Fruit fly (Drosophila melanogaster) whole organism, embryonic: ENCODE results near the gene CG12171.

Source experiments
- Atf-2 ChIP-seq: fragments of 200-800 bp; sonication (Bioruptor generic); optimal IDR thresholded peaks from 2 replicates; lab custom pipeline; 2016; ENCODE audit warnings: missing biosample characterization, missing genetic modification characterization
- Awh ChIP-seq: fragments of 200-800 bp; sonication (Bioruptor generic); IDR thresholded peaks from 2 replicates; pipeline ENCODE4, ENCODE4 v1.3.6; 2022; ENCODE audit warnings: missing biosample characterization, missing genetic modification characterization
- Bdp1 ChIP-seq: fragments of 200-800 bp; sonication (Bioruptor generic); optimal IDR thresholded peaks from 3 replicates; lab custom pipeline; 2016; ENCODE audit warnings: missing biosample characterization, missing genetic modification characterization
- CG10209 ChIP-seq: fragments of 200-800 bp; sonication (Bioruptor generic); optimal IDR thresholded peaks from 3 replicates; lab custom pipeline; 2017; ENCODE audit warnings: missing biosample characterization, mild to moderate bottlenecking, missing genetic modification characterization, missing genetic modification reagents
- CG10462 ChIP-seq: fragments of 200-800 bp; sonication (Bioruptor generic); optimal IDR thresholded peaks from 2 replicates; lab custom pipeline; 2016; ENCODE audit warnings: missing biosample characterization, missing genetic modification characterization
- CG11696 ChIP-seq: fragments of 200-800 bp; sonication (Bioruptor generic); IDR thresholded peaks from 2 replicates; pipeline ENCODE4 v1.3.6; 2022; ENCODE audit warnings: missing biosample characterization, missing genetic modification characterization
- CG12104 ChIP-seq: fragments of 200-800 bp; sonication (Bioruptor generic); optimal IDR thresholded peaks from 3 replicates; lab custom pipeline; 2016; ENCODE audit warnings: missing biosample characterization, missing genetic modification characterization
- CG12391 ChIP-seq: fragments of 200-800 bp; sonication (Bioruptor generic); optimal IDR thresholded peaks from 3 replicates; lab custom pipeline; 2018; ENCODE audit warnings: missing biosample characterization, mild to moderate bottlenecking, missing genetic modification characterization, moderate library complexity
- CG12769 ChIP-seq: fragments of 200-800 bp; sonication (Bioruptor generic); optimal IDR thresholded peaks from 2 replicates; lab custom pipeline; 2019; ENCODE audit warnings: missing biosample characterization, mild to moderate bottlenecking, missing genetic modification characterization, moderate library complexity
- CG13296 ChIP-seq: fragments of 200-800 bp; sonication (Bioruptor generic); optimal IDR thresholded peaks from 3 replicates; lab custom pipeline; 2018; ENCODE audit warnings: missing biosample characterization, mild to moderate bottlenecking, missing genetic modification characterization
- CG13424 ChIP-seq: fragments of 200-800 bp; sonication (Bioruptor generic); optimal IDR thresholded peaks from 2 replicates; lab custom pipeline; 2019; ENCODE audit warnings: missing biosample characterization, mild to moderate bottlenecking, missing genetic modification characterization, moderate library complexity
- CG14860 ChIP-seq: fragments of 200-800 bp; sonication (Bioruptor generic); IDR thresholded peaks from 3 replicates; pipeline ENCODE4 v1.3.6; 2022; ENCODE audit warnings: missing biosample characterization, missing genetic modification characterization; ENCODE audit not compliant: partially characterized antibody
- CG16813 ChIP-seq: fragments of 200-800 bp; sonication (Bioruptor generic); IDR thresholded peaks from 3 replicates; pipeline ENCODE4 v1.3.6; 2022; ENCODE audit warnings: missing biosample characterization, missing genetic modification characterization; ENCODE audit not compliant: partially characterized antibody
- CG1792 ChIP-seq: fragments of 200-800 bp; sonication (Bioruptor generic); optimal IDR thresholded peaks from 2 replicates; lab custom pipeline; 2016; ENCODE audit warnings: missing biosample characterization, missing genetic modification characterization
- CG1832 ChIP-seq: fragments of 200-800 bp; sonication (Bioruptor generic); optimal IDR thresholded peaks from 2 replicates; lab custom pipeline; 2017; ENCODE audit warnings: missing biosample characterization, mild to moderate bottlenecking, missing genetic modification characterization, inconsistent platforms
- CG2875 ChIP-seq: fragments of 200-800 bp; sonication (Bioruptor generic); optimal IDR thresholded peaks from 2 replicates; lab custom pipeline; 2017; ENCODE audit warnings: missing biosample characterization, mild to moderate bottlenecking, missing genetic modification characterization, missing genetic modification reagents
- CG2889 ChIP-seq: fragments of 200-800 bp; sonication (Bioruptor generic); IDR thresholded peaks from 3 replicates; pipeline ENCODE4 v1.3.6; 2022; ENCODE audit warnings: missing biosample characterization, missing genetic modification characterization
- CG33213 ChIP-seq: fragments of 200-800 bp; sonication (Bioruptor generic); optimal IDR thresholded peaks from 3 replicates; lab custom pipeline; 2016; ENCODE audit warnings: missing biosample characterization, missing genetic modification characterization
- CG3847 ChIP-seq: fragments of 200-800 bp; sonication (Bioruptor generic); IDR thresholded peaks from 2 replicates; pipeline ENCODE4 v1.3.6; 2022; ENCODE audit warnings: missing biosample characterization, missing genetic modification characterization
- CG4707 ChIP-seq: fragments of 200-800 bp; sonication (Bioruptor generic); optimal IDR thresholded peaks from 2 replicates; lab custom pipeline; 2018; ENCODE audit warnings: missing biosample characterization, mild to moderate bottlenecking, missing genetic modification characterization, moderate library complexity
- CG4730 ChIP-seq: fragments of 200-800 bp; sonication (Bioruptor generic); IDR thresholded peaks from 2 replicates; pipeline ENCODE4 v1.3.6; 2022; ENCODE audit warnings: missing biosample characterization, missing genetic modification characterization
- CG6689 ChIP-seq: fragments of 200-800 bp; sonication (Bioruptor generic); IDR thresholded peaks from 2 replicates; pipeline ENCODE4 v1.3.6; 2022; ENCODE audit warnings: missing biosample characterization, missing genetic modification characterization
- CG8359 ChIP-seq: fragments of 200-800 bp; sonication (Bioruptor generic); optimal IDR thresholded peaks from 2 replicates; lab custom pipeline; 2017; ENCODE audit warnings: missing biosample characterization, mild to moderate bottlenecking, missing genetic modification characterization, borderline replicate concordance
- CG8924 ChIP-seq: fragments of 200-800 bp; optimal IDR thresholded peaks from 3 replicates; lab custom pipeline; 2019; ENCODE audit warnings: missing biosample characterization, mild to moderate bottlenecking, missing genetic modification characterization, moderate library complexity
- CG9876 ChIP-seq: fragments of 200-800 bp; sonication (Bioruptor generic); optimal IDR thresholded peaks from 2 replicates; lab custom pipeline; 2016; ENCODE audit warnings: missing biosample characterization, missing genetic modification characterization
- D19A ChIP-seq: fragments of 200-800 bp; optimal IDR thresholded peaks from 3 replicates; lab custom pipeline; 2019; ENCODE audit warnings: missing biosample characterization, mild to moderate bottlenecking, missing genetic modification characterization, moderate library complexity
- D19B ChIP-seq: fragments of 200-800 bp; sonication (Bioruptor generic); optimal IDR thresholded peaks from 2 replicates; lab custom pipeline; 2017; ENCODE audit warnings: missing biosample characterization, mild to moderate bottlenecking, missing genetic modification characterization
- Dip2 ChIP-seq: fragments of 200-800 bp; sonication (Bioruptor generic); IDR thresholded peaks from 2 replicates; pipeline ENCODE4 v1.3.6; 2022; ENCODE audit warnings: missing biosample characterization, missing genetic modification characterization
- Doc2 ChIP-seq: fragments of 200-800 bp; sonication (Bioruptor generic); IDR thresholded peaks from 2 replicates; pipeline ENCODE4 v1.3.6; 2022; ENCODE audit warnings: missing biosample characterization, missing genetic modification characterization
- Ets65A ChIP-seq: fragments of 200-800 bp; sonication (Bioruptor generic); peaks from one replicate; lab custom pipeline; 2016; ENCODE audit warnings: missing biosample characterization, missing genetic modification characterization
- H15 ChIP-seq: fragments of 200-800 bp; sonication (Bioruptor generic); IDR thresholded peaks from 3 replicates; pipeline ENCODE4 v1.3.6; 2022; ENCODE audit warnings: missing biosample characterization, missing genetic modification characterization
- HLH4C ChIP-seq: fragments of 200-800 bp; sonication (Bioruptor generic); IDR thresholded peaks from 3 replicates; pipeline ENCODE4 v1.3.6; 2022; ENCODE audit warnings: missing biosample characterization, missing genetic modification characterization; ENCODE audit not compliant: partially characterized antibody
- NFAT ChIP-seq: fragments of 200-800 bp; sonication (Bioruptor generic); IDR thresholded peaks from 2 replicates; pipeline ENCODE4 v1.3.6; 2022; ENCODE audit warnings: missing biosample characterization, missing genetic modification characterization
- Rx ChIP-seq: fragments of 200-800 bp; sonication (Bioruptor generic); IDR thresholded peaks from 2 replicates; pipeline ENCODE4 v1.3.6; 2022; ENCODE audit warnings: missing biosample characterization, missing genetic modification characterization
- Trl ChIP-seq, 3 experiments: fragments of >200 bp in 2 of 3; fragments of 200-800 bp in 1 of 3; sonication (Bioruptor generic) in 1 of 3; optimal IDR thresholded peaks; 2 replicates in 1 of 3; 3 replicates in 2 of 3; lab custom pipeline; 2016 to 2017; ENCODE audit warnings: missing biosample characterization in 1 of 3, missing genetic modification characterization in 1 of 3
- ab ChIP-seq: fragments of 200-800 bp; sonication (Bioruptor generic); optimal IDR thresholded peaks from 2 replicates; lab custom pipeline; 2016; ENCODE audit warnings: missing biosample characterization, missing genetic modification characterization
- abd-A ChIP-seq: fragments of 200-800 bp; sonication (Bioruptor generic); optimal IDR thresholded peaks from 3 replicates; lab custom pipeline; 2019; ENCODE audit warnings: missing biosample characterization, mild to moderate bottlenecking, missing genetic modification characterization, moderate library complexity
- br ChIP-seq: fragments of >200 bp; optimal IDR thresholded peaks from 2 replicates; lab custom pipeline; 2017
- crol ChIP-seq: fragments of 200-800 bp; sonication (Bioruptor generic); IDR thresholded peaks from 2 replicates; pipeline ENCODE4 v1.3.6; 2022; ENCODE audit warnings: missing biosample characterization, missing genetic modification characterization
- ewg ChIP-seq: fragments of 200-800 bp; sonication (Bioruptor generic); optimal IDR thresholded peaks from 3 replicates; lab custom pipeline; 2017; ENCODE audit warnings: mild to moderate bottlenecking, missing biosample characterization, missing genetic modification reagents, missing genetic modification characterization
- gfzf ChIP-seq: fragments of 200-800 bp; sonication (Bioruptor generic); optimal IDR thresholded peaks from 2 replicates; lab custom pipeline; 2016; ENCODE audit warnings: missing biosample characterization, mild to moderate bottlenecking, missing genetic modification characterization, moderate library complexity
- ken ChIP-seq: fragments of 200-800 bp; sonication (Bioruptor generic); IDR thresholded peaks from 3 replicates; pipeline ENCODE4 v1.3.6; 2022; ENCODE audit warnings: missing biosample characterization, missing genetic modification characterization
- lilli ChIP-seq: fragments of 200-800 bp; sonication (Bioruptor generic); optimal IDR thresholded peaks from 3 replicates; lab custom pipeline; 2016; ENCODE audit warnings: missing biosample characterization, missing genetic modification characterization
- oc ChIP-seq: fragments of 200-800 bp; sonication (Bioruptor generic); optimal IDR thresholded peaks from 2 replicates; lab custom pipeline; 2018; ENCODE audit warnings: missing biosample characterization, mild to moderate bottlenecking, missing genetic modification characterization, moderate library complexity
- peb ChIP-seq: fragments of 200-800 bp; sonication (Bioruptor generic); IDR thresholded peaks from 2 replicates; pipeline ENCODE4 v1.3.6; 2022; ENCODE audit warnings: missing biosample characterization, missing genetic modification characterization
- psq ChIP-seq: fragments of 200-800 bp; sonication (Bioruptor generic); optimal IDR thresholded peaks from 2 replicates; lab custom pipeline; 2017; ENCODE audit warnings: missing biosample characterization, missing genetic modification characterization
- ro ChIP-seq: fragments of 200-800 bp; sonication (Bioruptor generic); IDR thresholded peaks from 2 replicates; pipeline ENCODE4 v1.3.6; 2022; ENCODE audit warnings: missing biosample characterization, missing genetic modification characterization
- run ChIP-seq: fragments of 200-800 bp; sonication (Bioruptor generic); optimal IDR thresholded peaks from 3 replicates; lab custom pipeline; 2018; ENCODE audit warnings: missing biosample characterization, mild to moderate bottlenecking, missing genetic modification characterization
- sens-2 ChIP-seq: fragments of 200-800 bp; sonication (Bioruptor generic); IDR thresholded peaks from 2 replicates; pipeline ENCODE4 v1.3.6; 2022; ENCODE audit warnings: missing biosample characterization, missing genetic modification characterization
- slou ChIP-seq: fragments of 200-800 bp; sonication (Bioruptor generic); optimal IDR thresholded peaks from 3 replicates; lab custom pipeline; 2016; ENCODE audit warnings: missing biosample characterization, missing genetic modification characterization

Gene CG12171

DNA sequence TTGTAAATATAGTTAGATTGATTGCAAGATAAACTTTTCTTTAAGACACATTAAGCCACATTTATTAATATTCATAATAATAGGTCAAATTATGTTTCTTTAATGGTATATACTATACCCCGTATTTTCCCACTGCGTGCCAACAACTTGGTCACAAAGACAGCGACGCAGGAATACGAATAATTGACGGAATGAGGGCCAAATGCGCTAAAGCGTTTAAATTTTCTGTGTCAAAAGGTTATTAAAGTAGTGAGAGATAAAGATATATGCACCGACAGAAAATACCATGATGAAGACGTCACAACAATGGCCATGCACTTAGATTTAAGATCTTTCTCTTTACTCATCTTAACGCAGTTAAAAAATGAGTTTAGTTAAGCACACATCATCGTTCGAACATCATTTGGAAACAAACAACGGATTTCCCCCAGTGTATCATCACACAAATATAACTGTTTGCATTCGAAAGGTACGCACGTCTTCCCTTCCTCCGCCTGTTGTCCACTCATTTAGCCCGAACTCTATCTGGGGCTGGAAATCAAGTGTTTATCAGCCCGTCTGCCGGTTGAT lies 13.0 kb upstream of the CG12171 start (continued):
- TF ChIP-seq CG2875 (GFP tag; lab: Kevin White, UChicago): peak; percentile 54
- TF ChIP-seq slou (GFP tag; lab: Kevin White, UChicago): peak; percentile 41
- TF ChIP-seq Awh (GFP tag; lab: Robert Waterston, UW): peak; percentile 64; the same call in 1 of the 2 replicates
- no peak for TF ChIP-seq CG16813
- TF ChIP-seq CG12104 (GFP tag; lab: Kevin White, UChicago): peak; percentile 73
- peak; percentile 60 for TF ChIP-seq CG13424 (tag; lab: Kevin White, UChicago)
- peak; percentile 44 for TF ChIP-seq CG9876 (GFP tag; lab: Kevin White, UChicago)
- TF ChIP-seq CG8359 (GFP tag; lab: Kevin White, UChicago): no peak
- no peak for TF ChIP-seq Bdp1
- peak; percentile 38 for TF ChIP-seq D19B (GFP tag; lab: Kevin White, UChicago)
- peak; percentile 40 for TF ChIP-seq CG1792 (GFP tag; lab: Kevin White, UChicago)
- peak; percentile 61 for TF ChIP-seq D19A (tag; lab: Kevin White, UChicago)
- TF ChIP-seq Ets65A (GFP tag; lab: Kevin White, UChicago): peak; percentile 97
- peak; percentile 63 for TF ChIP-seq CG10209 (GFP tag; lab: Kevin White, UChicago)
- TF ChIP-seq gfzf (GFP tag; lab: Kevin White, UChicago): no peak
- TF ChIP-seq abd-A (tag; lab: Kevin White, UChicago): no peak
- no peak for TF ChIP-seq psq (GFP tag; lab: Kevin White, UChicago)
- TF ChIP-seq CG3847 (GFP tag; lab: Robert Waterston, UW): peak; percentile 48; the same call in 1 of the 2 replicates
- peak; percentile 75 for TF ChIP-seq Rx (GFP tag; lab: Robert Waterston, UW)
- no peak for TF ChIP-seq CG14860 (GFP tag; lab: Robert Waterston, UW)
- TF ChIP-seq HLH4C: no peak
- no peak for TF ChIP-seq Doc2 (GFP tag; lab: Robert Waterston, UW)
- TF ChIP-seq CG12391 (tag; lab: Kevin White, UChicago): peak; percentile 73
- no peak for TF ChIP-seq CG13296
- peak; percentile 71 for TF ChIP-seq CG12769 (tag; lab: Kevin White, UChicago)
- TF ChIP-seq CG10462 (GFP tag; lab: Kevin White, UChicago): peak; percentile 20
- peak; percentile 48 for TF ChIP-seq ab (GFP tag; lab: Kevin White, UChicago)
- TF ChIP-seq CG6689: peak; percentile 64
- TF ChIP-seq CG4730 (GFP tag; lab: Robert Waterston, UW): peak; percentile 46; the same call in 1 of the 2 replicates
- TF ChIP-seq NFAT (GFP tag; lab: Robert Waterston, UW): peak; percentile 52; the same call in 1 of the 2 replicates
- no peak for TF ChIP-seq CG1832 (GFP tag; lab: Kevin White, UChicago)
- peak; percentile 65; the same call in 1 of the 3 replicates for TF ChIP-seq ken (GFP tag; lab: Robert Waterston, UW)
- peak; percentile 50 for TF ChIP-seq Atf-2 (GFP tag; lab: Kevin White, UChicago)
- no peak for TF ChIP-seq Dip2
- TF ChIP-seq CG2889 (GFP tag; lab: Robert Waterston, UW): no peak
- TF ChIP-seq ro (GFP tag; lab: Robert Waterston, UW): no peak
- TF ChIP-seq br (lab: Kevin White, UChicago): no peak
- no peak for TF ChIP-seq CG4707
- TF ChIP-seq CG8924 (tag; lab: Kevin White, UChicago): peak; percentile 74
- no peak for TF ChIP-seq CG33213 (GFP tag; lab: Kevin White, UChicago)
- TF ChIP-seq oc: peak; percentile 80
- peak; percentile 82 for TF ChIP-seq crol (GFP tag; lab: Robert Waterston, UW)
- TF ChIP-seq peb (GFP tag; lab: Robert Waterston, UW): 0 out of 2 replicates have a peak, but pooled peaks have one; percentile 35
- TF ChIP-seq CG11696 (GFP tag; lab: Robert Waterston, UW): no peak
- TF ChIP-seq sens-2: peak; percentile 65
- peak; percentile 63 for TF ChIP-seq lilli (GFP tag; lab: Kevin White, UChicago)
- no peak for TF ChIP-seq run (tag; lab: Kevin White, UChicago)
- TF ChIP-seq Trl (optimal IDR thresholded peaks at IDR 0.05; lab: Kevin White, UChicago): no peak
- TF ChIP-seq Trl (GFP tag; optimal IDR thresholded peaks at IDR 0.05; lab: Kevin White, UChicago): peak; percentile 44
- peak; percentile 49 for TF ChIP-seq ewg (GFP tag; lab: Kevin White, UChicago)
- peak; percentile 24; the same call in 1 of the 3 replicates for TF ChIP-seq H15
